Worm (Caenorhabditis elegans) whole organism, early embryonic: ENCODE data around the gene F15H10.9.

Experiments used
- B0310.2 ChIP-seq: sonication (generic microtip); optimal IDR thresholded peaks from 2 replicates; lab custom pipeline; 2016; ENCODE audit warnings: mild to moderate bottlenecking, missing genetic modification characterization, missing compliant biosample characterization
- F13C5.2 ChIP-seq: sonication (generic microtip); optimal IDR thresholded peaks from 2 replicates; lab custom pipeline; 2017; ENCODE audit warnings: mild to moderate bottlenecking, missing genetic modification characterization, inconsistent platforms, missing compliant biosample characterization
- ama-1 ChIP-seq: fragments of 150-350 bp; optimal IDR thresholded peaks from 2 replicates; lab custom pipeline; 2014
- ceh-13 ChIP-seq: fragments of 200-800 bp; sonication (Bioruptor generic); optimal IDR thresholded peaks from 2 replicates; lab custom pipeline; 2018; ENCODE audit warnings: mild to moderate bottlenecking, missing genetic modification characterization, missing compliant biosample characterization
- ceh-36 ChIP-seq: sonication (generic microtip); optimal IDR thresholded peaks from 2 replicates; lab custom pipeline; 2016; ENCODE audit warnings: missing genetic modification characterization, inconsistent platforms, missing compliant biosample characterization
- flt-1 ChIP-seq: fragments of 200-800 bp; sonication (Bioruptor generic); IDR thresholded peaks from 2 replicates; pipeline ENCODE4 v1.3.6; 2022; ENCODE audit warnings: missing genetic modification characterization, missing compliant biosample characterization
- hmbx-1 ChIP-seq: sonication (generic microtip); optimal IDR thresholded peaks from 2 replicates; lab custom pipeline; 2016; ENCODE audit warnings: mild to moderate bottlenecking, missing genetic modification characterization, missing compliant biosample characterization
- hmg-4 ChIP-seq: fragments of 200-800 bp; sonication (Bioruptor generic); optimal IDR thresholded peaks from 2 replicates; lab custom pipeline; 2018; ENCODE audit warnings: mild to moderate bottlenecking, missing genetic modification characterization, missing compliant biosample characterization
- hnd-1 ChIP-seq: sonication (generic microtip); optimal IDR thresholded peaks from 2 replicates; lab custom pipeline; 2016; ENCODE audit warnings: missing genetic modification characterization, missing compliant biosample characterization
- pes-1 ChIP-seq: fragments of 200-800 bp; sonication (Bioruptor generic); IDR thresholded peaks from 2 replicates; pipeline ENCODE4 v1.3.6; 2022; ENCODE audit warnings: missing genetic modification reagents, missing genetic modification characterization, missing compliant biosample characterization
- scrt-1 ChIP-seq: fragments of 200-800 bp; sonication (Bioruptor generic); IDR thresholded peaks from 2 replicates; pipeline ENCODE4 v1.3.6; 2022; ENCODE audit warnings: missing genetic modification characterization, missing compliant biosample characterization
- tbx-37 ChIP-seq: fragments of 200-800 bp; sonication (Bioruptor generic); conservative IDR thresholded peaks from 2 replicates; pipeline ENCODE4 v1.3.6; 2022; ENCODE audit warnings: missing genetic modification reagents, missing genetic modification characterization, missing compliant biosample characterization

DNA sequence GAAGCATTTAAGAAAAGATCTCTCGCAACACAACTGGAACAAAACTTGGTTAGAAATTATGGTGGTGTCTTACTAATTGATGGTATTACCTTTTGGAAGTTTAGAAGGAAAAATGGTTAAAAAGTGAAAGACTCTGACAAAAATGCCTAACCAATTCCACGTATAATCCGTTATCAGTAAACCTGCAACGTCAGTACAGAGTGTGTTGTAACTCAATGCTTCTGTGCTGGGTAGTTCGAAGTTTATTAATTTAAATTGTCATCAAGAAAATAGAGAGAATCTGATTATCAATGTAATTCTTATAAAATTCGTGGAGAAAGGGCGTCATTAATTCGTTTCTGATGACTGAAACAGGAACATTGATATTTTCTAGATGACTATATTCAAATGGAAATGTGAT lies 20.7 kb upstream of the F15H10.9 start:
- no peak for TF ChIP-seq scrt-1
- no peak for TF ChIP-seq ama-1 (lab: Kevin White, UChicago)
- no peak for TF ChIP-seq ceh-13 (GFP tag; lab: Kevin White, UChicago)
- TF ChIP-seq pes-1, result no peak
- TF ChIP-seq hmbx-1 (tag; lab: Kevin White, UChicago), result no peak
- TF ChIP-seq ceh-36, result no peak
- no peak for TF ChIP-seq B0310.2
- TF ChIP-seq tbx-37, result no peak
- TF ChIP-seq hmg-4 (GFP tag; lab: Kevin White, UChicago), result no peak
- no peak for TF ChIP-seq hnd-1
- no peak for TF ChIP-seq F13C5.2 (tag; lab: Kevin White, UChicago)
- no peak for TF ChIP-seq flt-1 (GFP tag; lab: Robert Waterston, UW)
